Fruit fly (Drosophila melanogaster) whole organism, prepupa: ENCODE measurements around the gene Spn28B.
A peak's percentile ranks its signal among the peaks of the same experiment; 100 is the strongest.

ENCODE experiments used
- Blimp-1 ChIP-seq: fragments of 200-800 bp; sonication (Bioruptor generic); optimal IDR thresholded peaks from 3 replicates; lab custom pipeline; 2017; ENCODE audit warnings: missing biosample characterization, missing genetic modification characterization, mild to moderate bottlenecking, moderate library complexity, missing genetic modification reagents
- CG10631 ChIP-seq: fragments of 200-800 bp; sonication (Bioruptor generic); optimal IDR thresholded peaks from 2 replicates; lab custom pipeline; 2016; ENCODE audit warnings: missing biosample characterization, missing genetic modification characterization
- CG11902 ChIP-seq: fragments of 200-800 bp; sonication (Bioruptor generic); optimal IDR thresholded peaks from 3 replicates; lab custom pipeline; 2016; ENCODE audit warnings: missing biosample characterization, missing genetic modification characterization
- CG15336 ChIP-seq: fragments of 200-800 bp; sonication (Bioruptor generic); IDR thresholded peaks from 2 replicates; pipeline ENCODE4 v1.3.6; 2022; ENCODE audit warnings: missing biosample characterization, missing genetic modification characterization
- CG1621 ChIP-seq: fragments of 200-800 bp; sonication (Bioruptor generic); optimal IDR thresholded peaks from 3 replicates; lab custom pipeline; 2018; ENCODE audit warnings: missing biosample characterization, mild to moderate bottlenecking, missing genetic modification characterization
- CG16779 ChIP-seq: fragments of 200-800 bp; sonication (Bioruptor generic); optimal IDR thresholded peaks from 3 replicates; lab custom pipeline; 2017; ENCODE audit warnings: missing biosample characterization, mild to moderate bottlenecking, missing genetic modification characterization
- CG3032 ChIP-seq: fragments of 200-800 bp; optimal IDR thresholded peaks from 2 replicates; lab custom pipeline; 2019; ENCODE audit warnings: missing biosample characterization, mild to moderate bottlenecking, missing genetic modification characterization, moderate library complexity
- CG31627 ChIP-seq: fragments of 200-800 bp; sonication (Bioruptor generic); optimal IDR thresholded peaks from 3 replicates; lab custom pipeline; 2016; ENCODE audit warnings: missing biosample characterization, missing genetic modification characterization
- CG32006 ChIP-seq: fragments of 200-800 bp; sonication (Bioruptor generic); optimal IDR thresholded peaks from 3 replicates; lab custom pipeline; 2017; ENCODE audit warnings: missing biosample characterization, mild to moderate bottlenecking, missing genetic modification characterization
- CG34406 ChIP-seq: fragments of 200-800 bp; sonication (Bioruptor generic); optimal IDR thresholded peaks from 3 replicates; lab custom pipeline; 2016; ENCODE audit warnings: missing biosample characterization, missing genetic modification characterization
- CG3919 ChIP-seq: fragments of 200-800 bp; sonication (Bioruptor generic); optimal IDR thresholded peaks from 3 replicates; lab custom pipeline; 2016; ENCODE audit warnings: missing biosample characterization, missing genetic modification characterization
- CG4318 ChIP-seq: fragments of 200-800 bp; sonication (Bioruptor generic); optimal IDR thresholded peaks from 3 replicates; lab custom pipeline; 2017; ENCODE audit warnings: missing biosample characterization, mild to moderate bottlenecking, missing genetic modification characterization
- CG6163 ChIP-seq: fragments of 200-800 bp; sonication (Bioruptor generic); IDR thresholded peaks from 3 replicates; pipeline ENCODE4 v1.3.6; 2022; ENCODE audit warnings: missing biosample characterization, missing genetic modification characterization
- CG6792 ChIP-seq: fragments of 200-800 bp; sonication (Bioruptor generic); optimal IDR thresholded peaks from 3 replicates; lab custom pipeline; 2016; ENCODE audit warnings: missing biosample characterization, missing genetic modification characterization
- CG6808 ChIP-seq: fragments of 200-800 bp; sonication (Bioruptor generic); optimal IDR thresholded peaks from 3 replicates; lab custom pipeline; 2017; ENCODE audit warnings: missing biosample characterization, missing genetic modification characterization, mild to moderate bottlenecking, moderate library complexity, missing genetic modification reagents
- CG6854 ChIP-seq: fragments of 200-800 bp; sonication (Bioruptor generic); optimal IDR thresholded peaks from 2 replicates; lab custom pipeline; 2017; ENCODE audit warnings: missing biosample characterization, mild to moderate bottlenecking, missing genetic modification characterization
- CG7368 ChIP-seq: fragments of 200-800 bp; sonication (Bioruptor generic); optimal IDR thresholded peaks from 3 replicates; lab custom pipeline; 2016; ENCODE audit warnings: missing biosample characterization, missing genetic modification characterization
- CG8119 ChIP-seq: fragments of 200-800 bp; sonication (Bioruptor generic); IDR thresholded peaks from 3 replicates; pipeline ENCODE4 v1.3.6; 2022; ENCODE audit warnings: missing biosample characterization, missing genetic modification characterization
- CG8632 ChIP-seq: fragments of 200-800 bp; sonication (Bioruptor generic); optimal IDR thresholded peaks from 3 replicates; lab custom pipeline; 2016; ENCODE audit warnings: missing biosample characterization, missing genetic modification characterization
- Eip75B ChIP-seq: fragments of 200-800 bp; sonication (Bioruptor generic); optimal IDR thresholded peaks from 3 replicates; lab custom pipeline; 2016; ENCODE audit warnings: missing biosample characterization, missing genetic modification characterization
- Eip78C ChIP-seq: fragments of 200-800 bp; sonication (Bioruptor generic); peaks from one replicate; lab custom pipeline; 2016; ENCODE audit warnings: missing biosample characterization, missing genetic modification characterization
- Ets21C ChIP-seq: fragments of 200-800 bp; sonication (Bioruptor generic); optimal IDR thresholded peaks from 3 replicates; lab custom pipeline; 2016; ENCODE audit warnings: missing biosample characterization, missing genetic modification characterization
- Ets96B ChIP-seq: fragments of 200-800 bp; optimal IDR thresholded peaks from 2 replicates; lab custom pipeline; 2019; ENCODE audit warnings: missing biosample characterization, mild to moderate bottlenecking, missing genetic modification characterization, moderate library complexity
- Gug ChIP-seq: fragments of 200-800 bp; sonication (Bioruptor generic); IDR thresholded peaks from 2 replicates; pipeline ENCODE4 v1.3.6; 2022; ENCODE audit warnings: missing biosample characterization, missing genetic modification characterization
- Hr38 ChIP-seq: sonication (Bioruptor generic); optimal IDR thresholded peaks from 2 replicates; lab custom pipeline; 2016; ENCODE audit warnings: missing biosample characterization, missing genetic modification characterization
- Hr39 ChIP-seq: fragments of 200-800 bp; sonication (Bioruptor generic); optimal IDR thresholded peaks from 2 replicates; lab custom pipeline; 2016; ENCODE audit warnings: missing biosample characterization, missing genetic modification characterization
- Hr4 ChIP-seq: fragments of 200-800 bp; sonication (Bioruptor generic); optimal IDR thresholded peaks from 3 replicates; lab custom pipeline; 2016; ENCODE audit warnings: missing biosample characterization, missing genetic modification characterization
- Met ChIP-seq: fragments of 200-800 bp; sonication (Bioruptor generic); optimal IDR thresholded peaks from 3 replicates; lab custom pipeline; 2016; ENCODE audit warnings: missing biosample characterization, missing genetic modification characterization
- OdsH ChIP-seq: fragments of 200-800 bp; sonication (Bioruptor generic); optimal IDR thresholded peaks from 3 replicates; lab custom pipeline; 2016; ENCODE audit warnings: missing biosample characterization, missing genetic modification characterization
- Smox ChIP-seq: fragments of 200-800 bp; sonication (Bioruptor generic); optimal IDR thresholded peaks from 3 replicates; lab custom pipeline; 2016; ENCODE audit warnings: missing biosample characterization, missing genetic modification characterization
- Sox102F ChIP-seq: fragments of 200-800 bp; sonication (Bioruptor generic); optimal IDR thresholded peaks from 2 replicates; lab custom pipeline; 2016; ENCODE audit warnings: missing biosample characterization, mild to moderate bottlenecking, missing genetic modification characterization
- Sox14 ChIP-seq: fragments of 200-800 bp; sonication (Bioruptor generic); optimal IDR thresholded peaks from 3 replicates; lab custom pipeline; 2016; ENCODE audit warnings: missing biosample characterization, missing genetic modification characterization
- Sox15 ChIP-seq: fragments of 200-800 bp; sonication (Bioruptor generic); optimal IDR thresholded peaks from 3 replicates; lab custom pipeline; 2016; ENCODE audit warnings: missing biosample characterization, missing genetic modification characterization
- achi ChIP-seq: fragments of 200-800 bp; sonication (Bioruptor generic); optimal IDR thresholded peaks from 3 replicates; lab custom pipeline; 2016; ENCODE audit warnings: missing biosample characterization, missing genetic modification characterization
- acj6 ChIP-seq: fragments of 200-800 bp; sonication (Bioruptor generic); optimal IDR thresholded peaks from 3 replicates; lab custom pipeline; 2016; ENCODE audit warnings: missing biosample characterization, missing genetic modification characterization
- cyc ChIP-seq: fragments of 200-800 bp; sonication (Bioruptor generic); optimal IDR thresholded peaks from 3 replicates; lab custom pipeline; 2016; ENCODE audit warnings: missing biosample characterization, missing genetic modification characterization
- dac ChIP-seq: fragments of 200-800 bp; sonication (Bioruptor generic); optimal IDR thresholded peaks from 2 replicates; lab custom pipeline; 2017; ENCODE audit warnings: missing biosample characterization, mild to moderate bottlenecking, missing genetic modification characterization
- dsx ChIP-seq: fragments of 200-800 bp; optimal IDR thresholded peaks from 3 replicates; lab custom pipeline; 2019; ENCODE audit warnings: missing biosample characterization, mild to moderate bottlenecking, missing genetic modification characterization, moderate library complexity; ENCODE audit not compliant: poor library complexity, severe bottlenecking
- eg ChIP-seq: fragments of 200-800 bp; sonication (Bioruptor generic); IDR thresholded peaks from 3 replicates; pipeline ENCODE4 v1.3.6; 2022; ENCODE audit warnings: missing biosample characterization, missing genetic modification characterization
- esn ChIP-seq: fragments of 200-800 bp; sonication (Bioruptor generic); optimal IDR thresholded peaks from 2 replicates; lab custom pipeline; 2016; ENCODE audit warnings: missing biosample characterization, mild to moderate bottlenecking, missing genetic modification characterization, moderate library complexity
- fd59A ChIP-seq: fragments of 200-800 bp; sonication (Bioruptor generic); optimal IDR thresholded peaks from 2 replicates; lab custom pipeline; 2017; ENCODE audit warnings: missing biosample characterization, mild to moderate bottlenecking, missing genetic modification characterization, missing genetic modification reagents
- fkh ChIP-seq: fragments of 200-800 bp; sonication (Bioruptor generic); optimal IDR thresholded peaks from 3 replicates; lab custom pipeline; 2017; ENCODE audit warnings: missing biosample characterization, mild to moderate bottlenecking, missing genetic modification characterization, moderate library complexity
- lz ChIP-seq: fragments of 200-800 bp; sonication (Bioruptor generic); optimal IDR thresholded peaks from 3 replicates; lab custom pipeline; 2016; ENCODE audit warnings: missing biosample characterization, missing genetic modification characterization
- net ChIP-seq: fragments of 200-800 bp; sonication (Bioruptor generic); optimal IDR thresholded peaks from 3 replicates; lab custom pipeline; 2016; ENCODE audit warnings: missing biosample characterization, missing genetic modification characterization
- pdm3 ChIP-seq: fragments of 200-800 bp; sonication (Bioruptor generic); optimal IDR thresholded peaks from 3 replicates; lab custom pipeline; 2016; ENCODE audit warnings: missing biosample characterization, missing genetic modification characterization
- salr ChIP-seq, 2 experiments: fragments of 200-800 bp; sonication (Bioruptor generic); optimal IDR thresholded peaks; 3 replicates each; lab custom pipeline; 2016 to 2018; ENCODE audit warnings: missing biosample characterization in 2 of 2, missing genetic modification characterization in 2 of 2, mild to moderate bottlenecking in 1 of 2
- spab ChIP-seq: fragments of 200-800 bp; sonication (Bioruptor generic); optimal IDR thresholded peaks from 2 replicates; lab custom pipeline; 2017; ENCODE audit warnings: missing biosample characterization, mild to moderate bottlenecking, missing genetic modification characterization, missing genetic modification reagents
- ss ChIP-seq, 2 experiments: fragments of 200-800 bp; sonication (Bioruptor generic); optimal IDR thresholded peaks; 2 replicates in 1 of 2; 3 replicates in 1 of 2; lab custom pipeline; 2017 to 2018; ENCODE audit warnings: mild to moderate bottlenecking in 2 of 2, missing biosample characterization in 2 of 2, missing genetic modification characterization in 2 of 2, moderate library complexity in 1 of 2
- svp ChIP-seq: fragments of 200-800 bp; sonication (Bioruptor generic); peaks from one replicate; lab custom pipeline; 2016; ENCODE audit warnings: missing biosample characterization, missing genetic modification characterization
- topi ChIP-seq: fragments of 200-800 bp; sonication (Bioruptor generic); optimal IDR thresholded peaks from 3 replicates; lab custom pipeline; 2016; ENCODE audit warnings: missing biosample characterization, missing genetic modification characterization

Gene Spn28B

dm6 chr2L:7574257-7575125, 7.2 kb upstream of the Spn28B start:
- TF ChIP-seq CG6792 (peak; percentile 44), CG15336 (GFP tag; lab: Robert Waterston, UW) (peak; percentile 27), fd59A (GFP tag; lab: Kevin White, UChicago) (no peak), CG16779 (tag; lab: Kevin White, UChicago) (no peak), Blimp-1 (GFP tag; lab: Kevin White, UChicago) (peak; percentile 69), salr (GFP tag; optimal IDR thresholded peaks at IDR 0.05; lab: Kevin White, UChicago) (no peak), fkh (GFP tag; lab: Kevin White, UChicago) (no peak), Ets21C (GFP tag; lab: Kevin White, UChicago) (peak; percentile 36), Ets96B (peak; percentile 11), CG6163 (GFP tag; lab: Robert Waterston, UW) (peak; percentile 53; the same call in 2 of the 3 replicates), Sox14 (peak; percentile 43), OdsH (GFP tag; lab: Kevin White, UChicago) (peak; percentile 20), Smox (GFP tag; lab: Kevin White, UChicago) (peak; percentile 60), Eip78C (peak; percentile 82), Hr38 (no peak), CG11902 (peak; percentile 54), CG34406 (GFP tag; lab: Kevin White, UChicago) (peak; percentile 60), CG8119 (GFP tag; lab: Robert Waterston, UW) (peak; percentile 50; the same call in 1 of the 3 replicates), Sox102F (GFP tag; lab: Kevin White, UChicago) (peak; percentile 58), Hr4 (GFP tag; lab: Kevin White, UChicago) (peak; percentile 75), CG31627 (peak; percentile 48), topi (GFP tag; lab: Kevin White, UChicago) (peak; percentile 64), spab (GFP tag; lab: Kevin White, UChicago) (no peak), Gug (no peak), eg (GFP tag; lab: Robert Waterston, UW) (0 out of 3 replicates have a peak, but pooled peaks have one; percentile 34), CG3032 (peak; percentile 38), CG10631 (GFP tag; lab: Kevin White, UChicago) (peak; percentile 34), CG7368 (GFP tag; lab: Kevin White, UChicago) (no peak), CG1621 (no peak), ss (GFP tag; optimal IDR thresholded peaks at IDR 0.05; lab: Kevin White, UChicago) (peak; percentile 6 to 33), CG32006 (GFP tag; lab: Kevin White, UChicago) (peak; percentile 76), net (GFP tag; lab: Kevin White, UChicago) (peak; percentile 55), CG8632 (GFP tag; lab: Kevin White, UChicago) (peak; percentile 17), Eip75B (GFP tag; lab: Kevin White, UChicago) (peak; percentile 14), cyc (peak; percentile 47), esn (peak; percentile 80), CG3919 (GFP tag; lab: Kevin White, UChicago) (peak; percentile 41), CG6854 (GFP tag; lab: Kevin White, UChicago) (peak; percentile 54), svp (GFP tag; lab: Kevin White, UChicago) (peak; percentile 82), achi (GFP tag; lab: Kevin White, UChicago) (peak; percentile 61), lz (GFP tag; lab: Kevin White, UChicago) (peak; percentile 66), dsx (GFP tag; lab: Kevin White, UChicago) (peak; percentile 98), Met (GFP tag; lab: Kevin White, UChicago) (peak; percentile 63), acj6 (GFP tag; lab: Kevin White, UChicago) (peak; percentile 54), Hr39 (GFP tag; lab: Kevin White, UChicago) (peak; percentile 61), pdm3 (GFP tag; lab: Kevin White, UChicago) (peak; percentile 46), dac (no peak), CG6808 (GFP tag; lab: Kevin White, UChicago) (no peak), CG4318 (GFP tag; lab: Kevin White, UChicago) (peak; percentile 29), Sox15 (peak; percentile 57)
